Worm (Caenorhabditis elegans) whole organism, early embryonic: ENCODE measurements around the gene F35A5.5.

Source experiments
- ama-1 ChIP-seq: fragments of 150-350 bp; optimal IDR thresholded peaks from 2 replicates; lab custom pipeline; 2014
- flt-1 ChIP-seq: fragments of 200-800 bp; sonication (Bioruptor generic); IDR thresholded peaks from 2 replicates; pipeline ENCODE4 v1.3.6; 2022; ENCODE audit warnings: missing genetic modification characterization, missing compliant biosample characterization
- sea-1 ChIP-seq: fragments of 200-800 bp; sonication (Bioruptor generic); conservative IDR thresholded peaks from 2 replicates; pipeline ENCODE4 v1.3.6; 2022; ENCODE audit warnings: missing genetic modification characterization, missing compliant biosample characterization

DNA sequence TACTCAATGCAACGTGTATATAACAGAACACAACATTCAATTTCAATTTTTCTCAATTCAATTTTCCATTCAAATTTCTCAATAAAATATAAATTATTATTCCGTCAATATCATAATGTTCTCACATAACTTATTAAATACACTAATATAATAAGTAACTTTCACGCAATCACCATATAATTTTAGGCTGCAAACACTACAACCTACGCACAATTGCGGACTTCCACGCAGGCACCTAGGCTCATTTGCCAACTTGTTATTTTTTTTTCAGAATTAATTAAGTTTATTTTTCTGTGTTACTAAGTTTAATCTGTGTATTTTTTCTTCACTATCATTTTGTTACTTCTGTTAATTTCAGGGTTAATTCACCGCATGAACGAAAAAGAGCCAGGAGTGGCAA, 23.1 kb downstream of the F35A5.5 start, which contains the start of gene F47B7.2:
- no peak for TF ChIP-seq ama-1 (lab: Kevin White, UChicago)
- TF ChIP-seq sea-1 (GFP tag; lab: Robert Waterston, UW): no peak
- no peak for TF ChIP-seq flt-1 (GFP tag; lab: Robert Waterston, UW)
